Worm (Caenorhabditis elegans) whole organism, early embryonic: ENCODE results near the gene K08D8.10.

Experiments used
- F13C5.2 ChIP-seq: sonication (generic microtip); optimal IDR thresholded peaks from 2 replicates; lab custom pipeline; 2017; ENCODE audit warnings: mild to moderate bottlenecking, missing genetic modification characterization, inconsistent platforms, missing compliant biosample characterization
- aly-1 ChIP-seq: sonication (generic microtip); optimal IDR thresholded peaks from 2 replicates; lab custom pipeline; 2016; ENCODE audit warnings: missing genetic modification characterization, missing compliant biosample characterization
- ama-1 ChIP-seq: fragments of 150-350 bp; optimal IDR thresholded peaks from 2 replicates; lab custom pipeline; 2014
- ceh-13 ChIP-seq: fragments of 200-800 bp; sonication (Bioruptor generic); optimal IDR thresholded peaks from 2 replicates; lab custom pipeline; 2018; ENCODE audit warnings: mild to moderate bottlenecking, missing genetic modification characterization, missing compliant biosample characterization
- ceh-36 ChIP-seq: sonication (generic microtip); optimal IDR thresholded peaks from 2 replicates; lab custom pipeline; 2016; ENCODE audit warnings: missing genetic modification characterization, inconsistent platforms, missing compliant biosample characterization
- ets-7 ChIP-seq: sonication (generic microtip); optimal IDR thresholded peaks from 2 replicates; lab custom pipeline; 2016; ENCODE audit warnings: missing genotype, missing genetic modification characterization, missing compliant biosample characterization
- flt-1 ChIP-seq: fragments of 200-800 bp; sonication (Bioruptor generic); IDR thresholded peaks from 2 replicates; pipeline ENCODE4 v1.3.6; 2022; ENCODE audit warnings: missing genetic modification characterization, missing compliant biosample characterization
- hmbx-1 ChIP-seq: sonication (generic microtip); optimal IDR thresholded peaks from 2 replicates; lab custom pipeline; 2016; ENCODE audit warnings: mild to moderate bottlenecking, missing genetic modification characterization, missing compliant biosample characterization
- hmg-4 ChIP-seq: fragments of 200-800 bp; sonication (Bioruptor generic); optimal IDR thresholded peaks from 2 replicates; lab custom pipeline; 2018; ENCODE audit warnings: mild to moderate bottlenecking, missing genetic modification characterization, missing compliant biosample characterization
- hnd-1 ChIP-seq: sonication (generic microtip); optimal IDR thresholded peaks from 2 replicates; lab custom pipeline; 2016; ENCODE audit warnings: missing genetic modification characterization, missing compliant biosample characterization
- sea-1 ChIP-seq: fragments of 200-800 bp; sonication (Bioruptor generic); conservative IDR thresholded peaks from 2 replicates; pipeline ENCODE4 v1.3.6; 2022; ENCODE audit warnings: missing genetic modification characterization, missing compliant biosample characterization
- tbx-11 ChIP-seq: fragments of 200-800 bp; sonication (Bioruptor generic); IDR thresholded peaks from 2 replicates; pipeline ENCODE4 v1.3.6; 2022; ENCODE audit warnings: missing genetic modification characterization, missing compliant biosample characterization
- tbx-37 ChIP-seq: fragments of 200-800 bp; sonication (Bioruptor generic); conservative IDR thresholded peaks from 2 replicates; pipeline ENCODE4 v1.3.6; 2022; ENCODE audit warnings: missing genetic modification reagents, missing genetic modification characterization, missing compliant biosample characterization
- tra-4 ChIP-seq: sonication (generic microtip); optimal IDR thresholded peaks from 2 replicates; lab custom pipeline; 2017; ENCODE audit warnings: missing genetic modification characterization, missing compliant biosample characterization

ce11 chrIV:12883190-12883589 is 17.2 kb upstream of the K08D8.10 start, which contains the start of gene ZK896.4:
- TF ChIP-seq F13C5.2 (tag; lab: Kevin White, UChicago) (no peak), ama-1 (lab: Kevin White, UChicago) (no peak), ceh-13 (GFP tag; lab: Kevin White, UChicago) (no peak), ets-7 (tag; lab: Kevin White, UChicago) (no peak), aly-1 (no peak), ceh-36 (tag; lab: Kevin White, UChicago) (no peak), sea-1 (no peak), tbx-37 (GFP tag; lab: Robert Waterston, UW) (no peak), flt-1 (GFP tag; lab: Robert Waterston, UW) (no peak), hmbx-1 (tag; lab: Kevin White, UChicago) (no peak), tra-4 (tag; lab: Kevin White, UChicago) (no peak), tbx-11 (GFP tag; lab: Robert Waterston, UW) (no peak), hmg-4 (GFP tag; lab: Kevin White, UChicago) (no peak), hnd-1 (tag; lab: Kevin White, UChicago) (no peak)
